Worm (Caenorhabditis elegans) whole organism, early embryonic: ENCODE results near the gene W01D2.6.

ENCODE experiments used
- B0310.2 ChIP-seq: sonication (generic microtip); optimal IDR thresholded peaks from 2 replicates; lab custom pipeline; 2016; ENCODE audit warnings: mild to moderate bottlenecking, missing genetic modification characterization, missing compliant biosample characterization
- F13C5.2 ChIP-seq: sonication (generic microtip); optimal IDR thresholded peaks from 2 replicates; lab custom pipeline; 2017; ENCODE audit warnings: mild to moderate bottlenecking, missing genetic modification characterization, inconsistent platforms, missing compliant biosample characterization
- ama-1 ChIP-seq: fragments of 150-350 bp; optimal IDR thresholded peaks from 2 replicates; lab custom pipeline; 2014
- ceh-36 ChIP-seq: sonication (generic microtip); optimal IDR thresholded peaks from 2 replicates; lab custom pipeline; 2016; ENCODE audit warnings: missing genetic modification characterization, inconsistent platforms, missing compliant biosample characterization
- ets-7 ChIP-seq: sonication (generic microtip); optimal IDR thresholded peaks from 2 replicates; lab custom pipeline; 2016; ENCODE audit warnings: missing genotype, missing genetic modification characterization, missing compliant biosample characterization
- flt-1 ChIP-seq: fragments of 200-800 bp; sonication (Bioruptor generic); IDR thresholded peaks from 2 replicates; pipeline ENCODE4 v1.3.6; 2022; ENCODE audit warnings: missing genetic modification characterization, missing compliant biosample characterization
- hnd-1 ChIP-seq: sonication (generic microtip); optimal IDR thresholded peaks from 2 replicates; lab custom pipeline; 2016; ENCODE audit warnings: missing genetic modification characterization, missing compliant biosample characterization
- pes-1 ChIP-seq: fragments of 200-800 bp; sonication (Bioruptor generic); IDR thresholded peaks from 2 replicates; pipeline ENCODE4 v1.3.6; 2022; ENCODE audit warnings: missing genetic modification reagents, missing genetic modification characterization, missing compliant biosample characterization
- tbx-11 ChIP-seq: fragments of 200-800 bp; sonication (Bioruptor generic); IDR thresholded peaks from 2 replicates; pipeline ENCODE4 v1.3.6; 2022; ENCODE audit warnings: missing genetic modification characterization, missing compliant biosample characterization
- tbx-37 ChIP-seq: fragments of 200-800 bp; sonication (Bioruptor generic); conservative IDR thresholded peaks from 2 replicates; pipeline ENCODE4 v1.3.6; 2022; ENCODE audit warnings: missing genetic modification reagents, missing genetic modification characterization, missing compliant biosample characterization
- tra-4 ChIP-seq: sonication (generic microtip); optimal IDR thresholded peaks from 2 replicates; lab custom pipeline; 2017; ENCODE audit warnings: missing genetic modification characterization, missing compliant biosample characterization

DNA sequence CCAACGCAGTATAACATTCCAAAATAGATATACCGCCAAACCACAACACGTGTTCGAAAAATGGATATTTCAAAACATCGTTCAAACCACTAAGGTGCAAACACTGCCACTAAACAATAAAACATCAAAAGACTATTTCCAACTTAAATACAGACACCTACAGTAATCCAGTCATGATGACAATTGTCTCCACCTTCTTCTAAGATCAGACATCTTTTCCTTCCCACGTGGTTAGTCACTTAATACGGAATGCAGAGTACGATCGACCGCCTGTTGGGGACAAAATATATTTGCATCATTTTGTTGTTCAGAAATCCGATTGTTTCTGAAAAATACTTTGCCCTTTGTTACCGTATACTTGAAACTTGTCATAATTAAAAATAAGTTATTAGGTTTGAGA is 32.5 kb downstream of the W01D2.6 start:
- no peak for TF ChIP-seq ceh-36 (tag; lab: Kevin White, UChicago)
- TF ChIP-seq ama-1 (lab: Kevin White, UChicago) = no peak
- TF ChIP-seq ets-7 = no peak
- TF ChIP-seq tra-4 (tag; lab: Kevin White, UChicago) = no peak
- TF ChIP-seq F13C5.2 (tag; lab: Kevin White, UChicago) = no peak
- no peak for TF ChIP-seq B0310.2 (tag; lab: Kevin White, UChicago)
- TF ChIP-seq flt-1 (GFP tag; lab: Robert Waterston, UW) = no peak
- no peak for TF ChIP-seq tbx-37 (GFP tag; lab: Robert Waterston, UW)
- no peak for TF ChIP-seq tbx-11 (GFP tag; lab: Robert Waterston, UW)
- no peak for TF ChIP-seq pes-1 (GFP tag; lab: Robert Waterston, UW)
- no peak for TF ChIP-seq hnd-1 (tag; lab: Kevin White, UChicago)
